Worm (Caenorhabditis elegans): ENCODE data around the gene F49C12.3.
"Not testable (repeated sequence)": the region's sequence is repeated elsewhere in the genome, so short reads cannot be mapped to it uniquely, and the experiment has no call there.

- TF ChIP-seq pag-3 (tag; optimal IDR thresholded peaks at IDR 0.05; ENCODE audit: borderline replicate concordance); zip-5 (tag; optimal IDR thresholded peaks at IDR 0.05); ama-1 (optimal IDR thresholded peaks at IDR 0.05); ceh-34 (tag; optimal IDR thresholded peaks at IDR 0.05); fkh-10 (GFP tag; optimal IDR thresholded peaks at IDR 0.05); ceh-19 (GFP tag; optimal IDR thresholded peaks at IDR 0.05); ztf-16 (tag; optimal IDR thresholded peaks at IDR 0.05): not testable (repeated sequence)
Observed at ce11 chrIV:9293825-9294224, 6.4 kb upstream of the F49C12.3 start, which contains the start of gene nhr-264.

Data from whole organism, late embryonic.